Worm (Caenorhabditis elegans) whole organism, L4/young adult: Measurements from ENCODE around the gene F47B10.6.

Experiments used
- W03F9.2 ChIP-seq: fragments of 150-350 bp; optimal IDR thresholded peaks from 2 replicates; lab custom pipeline; 2014; ENCODE audit warnings: missing biosample characterization, missing genetic modification characterization
- dao-5 ChIP-seq: sonication (generic microtip); optimal IDR thresholded peaks from 2 replicates; lab custom pipeline; 2016; ENCODE audit warnings: missing genotype, missing genetic modification characterization, moderate library complexity, missing compliant biosample characterization
- him-1 ChIP-seq: sonication (generic microtip); optimal IDR thresholded peaks from 2 replicates; lab custom pipeline; 2016; ENCODE audit warnings: missing genotype, missing genetic modification reagents, missing genetic modification characterization, missing compliant biosample characterization

DNA sequence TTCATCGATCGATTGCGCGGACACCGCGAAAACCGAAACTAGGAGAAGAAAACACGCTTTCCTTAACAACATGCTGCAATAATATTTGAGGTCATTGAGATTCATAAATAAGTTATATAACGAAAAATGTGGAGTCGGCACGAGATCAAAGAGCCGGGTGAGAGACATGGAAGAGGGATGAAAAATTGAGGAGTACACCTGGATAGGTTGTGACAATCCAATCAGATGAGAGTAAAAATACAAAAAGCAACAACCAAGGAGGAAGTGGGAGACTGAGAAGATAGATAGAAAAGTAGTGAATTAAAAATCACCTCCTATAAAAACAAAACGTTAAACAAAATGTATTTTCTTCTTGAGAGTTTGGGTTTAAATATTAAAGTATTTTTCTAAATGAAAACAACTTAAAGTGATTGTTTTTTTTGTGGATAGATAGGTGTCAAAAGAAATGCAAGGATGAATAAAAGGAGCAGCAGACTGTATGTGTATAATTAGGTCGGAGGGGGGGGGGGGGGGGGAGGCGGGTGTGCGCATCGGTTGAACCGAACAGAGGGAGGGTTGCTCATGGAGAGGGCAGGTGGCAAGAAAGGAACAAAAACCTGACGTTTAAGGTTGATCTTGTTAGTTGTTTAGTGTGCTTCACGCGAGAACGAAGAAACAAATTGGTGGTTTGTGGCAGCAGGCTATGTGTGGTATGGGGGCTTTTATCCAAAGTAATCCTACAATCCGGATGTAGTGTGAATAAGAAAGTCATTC is 43.5 kb upstream of the F47B10.6 start, which contains the start of gene C05A9.2:
- TF ChIP-seq him-1 (tag; lab: Kevin White, UChicago) (no peak), W03F9.2 (tag; lab: Kevin White, UChicago) (no peak), dao-5 (tag; lab: Kevin White, UChicago) (no peak)
